Fruit fly (Drosophila melanogaster): ENCODE results near the gene Dtd.

Dtd gene

dm6 chr3R:11392805-11393204 is 37.1 kb upstream of the Dtd start:
- peak; percentile 92 for TF ChIP-seq ci (GFP tag; IDR thresholded peaks at IDR 0.05)
- TF ChIP-seq Taf1 (GFP tag; IDR thresholded peaks at IDR 0.05), result no peak
- TF ChIP-seq CG32767 (GFP tag; IDR thresholded peaks at IDR 0.05), result no peak
- no peak for TF ChIP-seq toy (GFP tag; IDR thresholded peaks at IDR 0.05)
- TF ChIP-seq fu2 (GFP tag; optimal IDR thresholded peaks at IDR 0.05), result no peak
- no peak for TF ChIP-seq CG18262 (tag; optimal IDR thresholded peaks at IDR 0.05)
- no peak for TF ChIP-seq run (tag; optimal IDR thresholded peaks at IDR 0.05)
- TF ChIP-seq Chrac-16 (GFP tag; optimal IDR thresholded peaks at IDR 0.05), result peak; percentile 41
- TF ChIP-seq Usf (GFP tag; optimal IDR thresholded peaks at IDR 0.05), result peak; percentile 42
- 0 out of 3 replicates have a peak, but pooled peaks have one; percentile 13 for TF ChIP-seq jigr1 (GFP tag; IDR thresholded peaks at IDR 0.05)
- TF ChIP-seq Lhr (GFP tag; optimal IDR thresholded peaks at IDR 0.05), result peak; percentile 62
- no peak for TF ChIP-seq yki (optimal IDR thresholded peaks at IDR 0.05)
- no peak for TF ChIP-seq grn (GFP tag; optimal IDR thresholded peaks at IDR 0.05)
- TF ChIP-seq D (optimal IDR thresholded peaks at IDR 0.05), result no peak
- TF ChIP-seq D (GFP tag; optimal IDR thresholded peaks at IDR 0.05), result peak; percentile 75
- no peak for TF ChIP-seq CG4617 (GFP tag; optimal IDR thresholded peaks at IDR 0.05; ENCODE audit: borderline replicate concordance)
- no peak for TF ChIP-seq CG7786 (GFP tag; optimal IDR thresholded peaks at IDR 0.05)
- TF ChIP-seq sc (optimal IDR thresholded peaks at IDR 0.05), result no peak
- TF ChIP-seq sc (GFP tag; optimal IDR thresholded peaks at IDR 0.05), result peak; percentile 74
- TF ChIP-seq CG11456 (GFP tag; IDR thresholded peaks at IDR 0.05), result peak; percentile 76; the same call in 2 of the 3 replicates
- peak; percentile 41 for TF ChIP-seq pfk (GFP tag; optimal IDR thresholded peaks at IDR 0.05)
- TF ChIP-seq tio (GFP tag; optimal IDR thresholded peaks at IDR 0.05), result peak; percentile 29
- no peak for TF ChIP-seq CG10543 (GFP tag; optimal IDR thresholded peaks at IDR 0.05)
- peak; percentile 92 for TF ChIP-seq zfh1 (GFP tag; IDR thresholded peaks at IDR 0.05)
- no peak for TF ChIP-seq exex (tag; optimal IDR thresholded peaks at IDR 0.05)
- TF ChIP-seq CG11085 (GFP tag; IDR thresholded peaks at IDR 0.05), result 0 out of 2 replicates have a peak, but pooled peaks have one; percentile 47
- no peak for TF ChIP-seq dmrt99B (tag; optimal IDR thresholded peaks at IDR 0.05)
- TF ChIP-seq stc (GFP tag; IDR thresholded peaks at IDR 0.05), result no peak
- TF ChIP-seq CG7745 (tag; optimal IDR thresholded peaks at IDR 0.05), result no peak
- peak; percentile 92 for TF ChIP-seq zen (tag; optimal IDR thresholded peaks at IDR 0.05)
- TF ChIP-seq CG13287 (GFP tag; IDR thresholded peaks at IDR 0.05; ENCODE audit: partially characterized antibody), result no peak
- peak; percentile 60 for TF ChIP-seq Meics (GFP tag; optimal IDR thresholded peaks at IDR 0.05)
- TF ChIP-seq CG4360 (GFP tag; IDR thresholded peaks at IDR 0.05), result peak; percentile 34; the same call in 1 of the 2 replicates
- no peak for TF ChIP-seq Max (GFP tag; optimal IDR thresholded peaks at IDR 0.05)
- no peak for TF ChIP-seq CG7987 (GFP tag; optimal IDR thresholded peaks at IDR 0.05)
- peak; percentile 41 for TF ChIP-seq CG6765 (GFP tag; optimal IDR thresholded peaks at IDR 0.05)
- TF ChIP-seq kay (GFP tag; optimal IDR thresholded peaks at IDR 0.05), result no peak
- no peak for TF ChIP-seq tup (GFP tag; optimal IDR thresholded peaks at IDR 0.05)
- TF ChIP-seq psq (GFP tag; optimal IDR thresholded peaks at IDR 0.05), result no peak
- no peak; the same call in 2 of the 3 replicates for TF ChIP-seq so (GFP tag; IDR thresholded peaks at IDR 0.05)
- TF ChIP-seq caup (GFP tag; optimal IDR thresholded peaks at IDR 0.05; ENCODE audit: severe bottlenecking), result peak; percentile 82
- peak; percentile 56 for TF ChIP-seq Vsx1 (GFP tag; optimal IDR thresholded peaks at IDR 0.05)
- no peak for TF ChIP-seq bigmax (GFP tag; optimal IDR thresholded peaks at IDR 0.05)
- no peak for TF ChIP-seq her (GFP tag; optimal IDR thresholded peaks at IDR 0.05)
- no peak for TF ChIP-seq Dp (GFP tag; optimal IDR thresholded peaks at IDR 0.05)
- no peak for TF ChIP-seq CG2678 (tag; optimal IDR thresholded peaks at IDR 0.05)
- TF ChIP-seq Pdp1 (GFP tag; optimal IDR thresholded peaks at IDR 0.05), result peak in 1 of 2 experiments; percentile 50
- TF ChIP-seq ewg (GFP tag; optimal IDR thresholded peaks at IDR 0.05), result peak; percentile 69
- TF ChIP-seq CG2712 (tag; optimal IDR thresholded peaks at IDR 0.05), result no peak
- peak; percentile 63 for TF ChIP-seq CG3407 (GFP tag; optimal IDR thresholded peaks at IDR 0.05)
- TF ChIP-seq CG2202 (tag; optimal IDR thresholded peaks at IDR 0.05), result peak; percentile 76
- TF ChIP-seq CG3838 (GFP tag; optimal IDR thresholded peaks at IDR 0.05), result no peak

Measured in whole organism, embryonic.